Worm (Caenorhabditis elegans) whole organism, L2 larva: ENCODE data around the gene F36G3.1.

Source experiments
- C34F6.9 ChIP-seq: fragments of 150-350 bp; optimal IDR thresholded peaks from 2 replicates; lab custom pipeline; 2014; ENCODE audit warnings: missing biosample characterization, missing genetic modification characterization
- F13H6.1 ChIP-seq: sonication (generic microtip); optimal IDR thresholded peaks from 2 replicates; lab custom pipeline; 2016; ENCODE audit warnings: missing genetic modification characterization, missing compliant biosample characterization
- R02D3.7 ChIP-seq: fragments of 150-350 bp; optimal IDR thresholded peaks from 2 replicates; lab custom pipeline; 2014; ENCODE audit warnings: missing biosample characterization, missing genetic modification characterization
- Y55F3AM.14 ChIP-seq: fragments of 200-800 bp; sonication (Bioruptor generic); optimal IDR thresholded peaks from 2 replicates; lab custom pipeline; 2018; ENCODE audit warnings: mild to moderate bottlenecking, missing genetic modification characterization, missing compliant biosample characterization
- ZK546.5 ChIP-seq: sonication (generic microtip); optimal IDR thresholded peaks from 2 replicates; lab custom pipeline; 2017; ENCODE audit warnings: missing biosample characterization, missing genetic modification characterization
- alr-1 ChIP-seq: fragments of 150-350 bp; optimal IDR thresholded peaks from 2 replicates; lab custom pipeline; 2014; ENCODE audit warnings: missing biosample characterization, missing genetic modification characterization
- ama-1 ChIP-seq: fragments of 150-350 bp; optimal IDR thresholded peaks from 2 replicates; lab custom pipeline; 2018; ENCODE audit warnings: inconsistent platforms
- blmp-1 ChIP-seq: sonication (generic microtip); optimal IDR thresholded peaks from 2 replicates; lab custom pipeline; 2017; ENCODE audit warnings: missing genetic modification characterization, mild to moderate bottlenecking, missing compliant biosample characterization, antibody characterized with exemption, moderate library complexity; ENCODE audit not compliant: insufficient read depth
- ceh-16 ChIP-seq: fragments of 150-350 bp; optimal IDR thresholded peaks from 2 replicates; lab custom pipeline; 2014; ENCODE audit warnings: missing biosample characterization, missing genetic modification characterization
- ceh-82 ChIP-seq: fragments of 150-350 bp; optimal IDR thresholded peaks from 2 replicates; lab custom pipeline; 2014; ENCODE audit warnings: missing biosample characterization, missing genetic modification characterization
- crh-2 ChIP-seq: sonication (generic microtip); optimal IDR thresholded peaks from 2 replicates; lab custom pipeline; 2017; ENCODE audit warnings: missing biosample characterization, missing genetic modification characterization
- dmd-4 ChIP-seq: sonication (generic microtip); optimal IDR thresholded peaks from 2 replicates; lab custom pipeline; 2017; ENCODE audit warnings: missing biosample characterization, missing genetic modification characterization
- egl-27 ChIP-seq: sonication (generic microtip); optimal IDR thresholded peaks from 3 replicates; lab custom pipeline; 2017; ENCODE audit warnings: missing biosample characterization, missing genetic modification reagents, missing genetic modification characterization
- elt-1 ChIP-seq: fragments of 150-350 bp; optimal IDR thresholded peaks from 2 replicates; lab custom pipeline; 2014; ENCODE audit warnings: missing biosample characterization, missing genetic modification characterization
- elt-3 ChIP-seq: sonication (generic microtip); optimal IDR thresholded peaks from 2 replicates; lab custom pipeline; 2017; ENCODE audit warnings: missing biosample characterization, missing genetic modification characterization
- fos-1 ChIP-seq: fragments of 150-350 bp; optimal IDR thresholded peaks from 2 replicates; lab custom pipeline; 2014; ENCODE audit warnings: missing biosample characterization, missing genetic modification characterization
- gmeb-1 ChIP-seq: fragments of 150-350 bp; optimal IDR thresholded peaks from 2 replicates; lab custom pipeline; 2014; ENCODE audit warnings: missing biosample characterization, missing genetic modification characterization
- lin-39 ChIP-seq: fragments of 150-350 bp; optimal IDR thresholded peaks from 2 replicates; lab custom pipeline; 2014; ENCODE audit warnings: missing biosample characterization, missing genetic modification reagents, missing genetic modification characterization
- mab-5 ChIP-seq: fragments of 150-350 bp; optimal IDR thresholded peaks from 2 replicates; lab custom pipeline; 2014; ENCODE audit warnings: missing biosample characterization, missing genetic modification characterization
- mbf-1 ChIP-seq: sonication (generic microtip); optimal IDR thresholded peaks from 2 replicates; lab custom pipeline; 2017; ENCODE audit warnings: missing biosample characterization, missing genetic modification characterization
- nhr-11 ChIP-seq: fragments of 150-350 bp; optimal IDR thresholded peaks from 2 replicates; lab custom pipeline; 2014; ENCODE audit warnings: missing biosample characterization, missing genetic modification characterization
- nhr-129 ChIP-seq: fragments of 150-350 bp; optimal IDR thresholded peaks from 2 replicates; lab custom pipeline; 2014; ENCODE audit warnings: missing biosample characterization, missing genetic modification characterization
- nhr-21 ChIP-seq: fragments of 150-350 bp; optimal IDR thresholded peaks from 2 replicates; lab custom pipeline; 2014; ENCODE audit warnings: missing biosample characterization, missing genetic modification characterization
- nhr-23 ChIP-seq: fragments of 150-350 bp; optimal IDR thresholded peaks from 2 replicates; lab custom pipeline; 2014; ENCODE audit warnings: missing biosample characterization, missing genetic modification reagents, missing genetic modification characterization
- nhr-25 ChIP-seq: fragments of 150-350 bp; sonication (generic microtip); optimal IDR thresholded peaks from 3 replicates; lab custom pipeline; 2014; ENCODE audit warnings: missing biosample characterization, missing genetic modification characterization
- nhr-6 ChIP-seq: fragments of 150-350 bp; optimal IDR thresholded peaks from 2 replicates; lab custom pipeline; 2014; ENCODE audit warnings: missing biosample characterization, missing genetic modification characterization
- peb-1 ChIP-seq: fragments of 150-350 bp; optimal IDR thresholded peaks from 2 replicates; lab custom pipeline; 2014; ENCODE audit warnings: missing biosample characterization, missing genetic modification characterization
- skn-1 ChIP-seq: sonication (generic microtip); optimal IDR thresholded peaks from 2 replicates; lab custom pipeline; 2017; ENCODE audit warnings: missing biosample characterization, missing genetic modification characterization
- sma-3 ChIP-seq: sonication (generic microtip); optimal IDR thresholded peaks from 2 replicates; lab custom pipeline; 2016; ENCODE audit warnings: missing genetic modification reagents, missing genetic modification characterization, missing compliant biosample characterization
- sma-9 ChIP-seq, 2 experiments: fragments of 150-350 bp in 1 of 2; sonication (generic microtip) in 1 of 2; optimal IDR thresholded peaks; 2 replicates each; lab custom pipeline; 2014 to 2016; ENCODE audit warnings: missing genetic modification characterization in 2 of 2, mild to moderate bottlenecking in 1 of 2, missing biosample characterization in 1 of 2, missing compliant biosample characterization in 1 of 2, missing genetic modification reagents in 1 of 2, moderate library complexity in 1 of 2
- snpc-4 ChIP-seq: fragments of 150-350 bp; optimal IDR thresholded peaks from 2 replicates; lab custom pipeline; 2014; ENCODE audit warnings: missing biosample characterization, missing genetic modification characterization
- unc-39 ChIP-seq: fragments of 150-350 bp; optimal IDR thresholded peaks from 2 replicates; lab custom pipeline; 2014; ENCODE audit warnings: missing biosample characterization, missing genetic modification characterization
- unc-55 ChIP-seq: fragments of 150-350 bp; sonication (generic microtip); optimal IDR thresholded peaks from 3 replicates; lab custom pipeline; 2014; ENCODE audit warnings: missing biosample characterization, missing genetic modification reagents, missing genetic modification characterization
- ztf-1 ChIP-seq: fragments of 200-800 bp; sonication (Bioruptor generic); conservative IDR thresholded peaks from 2 replicates; pipeline ENCODE4 v1.3.6; 2022; ENCODE audit warnings: missing genetic modification characterization, missing compliant biosample characterization
- ztf-11 ChIP-seq: sonication (generic microtip); optimal IDR thresholded peaks from 2 replicates; lab custom pipeline; 2017; ENCODE audit warnings: missing biosample characterization, missing genetic modification characterization
- ztf-4 ChIP-seq: fragments of 150-350 bp; optimal IDR thresholded peaks from 2 replicates; lab custom pipeline; 2014; ENCODE audit warnings: missing biosample characterization, missing genetic modification characterization

The F36G3.1 gene

DNA sequence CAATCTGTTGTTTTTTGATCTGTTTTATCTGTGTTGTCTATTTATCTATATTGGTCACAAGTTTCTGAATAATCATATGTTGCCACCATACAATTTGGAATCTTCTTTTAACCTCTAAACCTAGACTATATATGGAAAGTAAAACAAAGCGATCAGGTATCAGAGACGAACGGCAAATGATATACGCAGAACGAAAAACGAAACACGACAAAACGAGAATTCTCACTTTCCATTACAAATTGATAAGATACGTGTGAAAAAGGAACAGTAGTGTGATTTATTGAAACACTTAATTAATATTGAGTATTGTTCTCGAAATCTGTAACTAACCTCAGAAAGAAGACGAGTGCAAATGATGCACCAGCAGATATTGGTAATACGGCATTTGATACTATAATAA lies 25.1 kb downstream of the F36G3.1 start:
- TF ChIP-seq ama-1 (lab: Kevin White, UChicago) (no peak), ztf-4 (tag; lab: Kevin White, UChicago) (no peak), nhr-23 (no peak), sma-9 (GFP tag; optimal IDR thresholded peaks at IDR 0.05; lab: Kevin White, UChicago) (no peak), sma-9 (tag; optimal IDR thresholded peaks at IDR 0.05; lab: Kevin White, UChicago) (no peak), Y55F3AM.14 (GFP tag; lab: Kevin White, UChicago) (no peak), blmp-1 (tag; lab: Kevin White, UChicago) (peak; percentile 82)

DNA sequence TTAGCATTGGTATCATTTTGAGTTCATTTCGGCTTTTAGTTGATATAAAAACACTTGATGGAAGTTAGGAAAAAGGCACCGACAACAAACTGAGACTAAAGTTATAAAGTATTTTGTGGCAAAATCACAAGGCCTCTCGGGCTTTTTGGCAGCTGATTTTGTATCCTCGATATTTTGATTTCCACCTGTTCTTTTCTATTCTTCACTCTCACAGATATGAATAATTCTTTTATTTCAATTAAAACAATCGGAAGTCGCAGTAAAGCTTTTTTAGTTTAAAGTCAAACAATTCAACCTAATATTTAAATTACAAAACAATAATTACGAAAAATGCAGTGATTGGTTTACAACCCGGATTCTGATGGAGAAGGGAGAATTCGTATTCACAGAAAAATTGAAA lies 27.7 kb downstream of the F36G3.1 start, which contains the start of gene T09B9.3:
Gene T09B9.3 (minus strand): TSS at position 101 of the 400 bp plus-strand sequence.
- TF ChIP-seq Y55F3AM.14 (GFP tag; lab: Kevin White, UChicago) (no peak), R02D3.7 (tag; lab: Kevin White, UChicago) (no peak), gmeb-1 (tag; lab: Kevin White, UChicago) (no peak), ZK546.5 (tag; lab: Kevin White, UChicago) (no peak), elt-3 (tag; lab: Kevin White, UChicago) (no peak), ama-1 (lab: Kevin White, UChicago) (no peak), nhr-23 (no peak), peb-1 (no peak), egl-27 (tag; lab: Kevin White, UChicago) (no peak), ztf-4 (tag; lab: Kevin White, UChicago) (no peak), sma-9 (GFP tag; optimal IDR thresholded peaks at IDR 0.05; lab: Kevin White, UChicago) (no peak), sma-9 (tag; optimal IDR thresholded peaks at IDR 0.05; lab: Kevin White, UChicago) (no peak), blmp-1 (tag; lab: Kevin White, UChicago) (no peak), lin-39 (tag; lab: Kevin White, UChicago) (no peak), nhr-21 (no peak), unc-39 (tag; lab: Kevin White, UChicago) (no peak), unc-55 (no peak), ztf-1 (GFP tag; lab: Robert Waterston, UW) (no peak), F13H6.1 (tag; lab: Kevin White, UChicago) (no peak), skn-1 (tag; lab: Kevin White, UChicago) (no peak), crh-2 (tag; lab: Kevin White, UChicago) (no peak)

ce11 chrX:9756971-9757370 lies 32.0 kb downstream of the F36G3.1 start, which contains the start of gene T09B9.1:
TSS of gene T09B9.1 (plus strand) at chrX:9757271.
- TF ChIP-seq egl-27 (tag; lab: Kevin White, UChicago) (no peak), nhr-21 (no peak), ZK546.5 (tag; lab: Kevin White, UChicago) (no peak), snpc-4 (tag; lab: Kevin White, UChicago) (no peak), fos-1 (no peak), ztf-1 (GFP tag; lab: Robert Waterston, UW) (no peak), blmp-1 (tag; lab: Kevin White, UChicago) (no peak), nhr-25 (tag; lab: Kevin White, UChicago) (no peak), crh-2 (tag; lab: Kevin White, UChicago) (no peak), dmd-4 (no peak), C34F6.9 (tag; lab: Kevin White, UChicago) (no peak), nhr-11 (no peak)
- TF ChIP-seq, all 48 proteins: peak for 0

DNA sequence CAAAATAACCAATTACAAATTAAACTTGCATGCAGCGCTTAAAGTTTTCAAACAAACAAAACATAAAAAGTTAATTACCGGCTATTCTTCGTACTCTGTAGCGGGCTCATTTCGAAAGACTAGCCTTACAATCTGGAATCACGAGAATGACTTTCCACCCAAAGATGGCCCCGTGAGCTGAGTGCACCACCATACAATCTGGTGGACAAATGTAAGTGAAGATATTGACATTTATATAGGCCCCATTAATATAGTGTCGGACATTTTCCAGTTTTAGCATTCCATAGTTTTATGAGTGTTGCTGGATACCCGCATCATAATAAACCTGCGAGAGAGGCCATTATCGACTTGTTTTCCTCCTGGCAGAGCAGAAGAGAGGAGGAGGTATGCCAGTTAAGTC lies 34.5 kb downstream of the F36G3.1 start:
- TF ChIP-seq mbf-1 (tag; lab: Kevin White, UChicago) (no peak), skn-1 (tag; lab: Kevin White, UChicago) (no peak), fos-1 (no peak), alr-1 (tag; lab: Kevin White, UChicago) (no peak), nhr-25 (tag; lab: Kevin White, UChicago) (no peak), snpc-4 (tag; lab: Kevin White, UChicago) (no peak), elt-1 (no peak), ztf-11 (tag; lab: Kevin White, UChicago) (no peak), ceh-82 (tag; lab: Kevin White, UChicago) (no peak), dmd-4 (no peak), nhr-23 (no peak), sma-9 (GFP tag; optimal IDR thresholded peaks at IDR 0.05; lab: Kevin White, UChicago) (no peak), sma-9 (tag; optimal IDR thresholded peaks at IDR 0.05; lab: Kevin White, UChicago) (no peak), ceh-16 (tag; lab: Kevin White, UChicago) (no peak), nhr-129 (tag; lab: Kevin White, UChicago) (no peak), nhr-6 (tag; lab: Kevin White, UChicago) (no peak), sma-3 (no peak), gmeb-1 (tag; lab: Kevin White, UChicago) (no peak), mab-5 (tag; lab: Kevin White, UChicago) (no peak)
